Worm (Caenorhabditis elegans): ENCODE results near the gene ZC53.22.

DNA sequence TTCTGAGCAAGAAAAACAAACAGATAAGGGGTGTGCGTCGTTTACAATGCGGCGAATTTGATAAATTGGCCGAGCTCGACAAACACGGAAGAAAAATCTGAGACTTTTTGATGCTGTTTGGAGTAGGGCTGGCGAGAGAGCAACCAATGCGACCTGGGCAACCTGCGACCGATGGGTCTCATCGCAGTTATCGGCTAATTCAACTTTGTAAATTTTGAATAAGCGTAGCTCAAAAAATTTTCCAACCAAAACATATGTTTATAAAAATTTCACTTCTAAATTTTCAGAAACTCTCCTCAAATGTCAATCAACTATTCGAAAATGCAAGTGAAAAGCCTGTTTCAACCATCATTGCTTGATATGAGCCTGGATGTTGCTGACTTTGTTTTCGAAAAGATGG lies 30.3 kb downstream of the ZC53.22 start, which contains the start of gene B0294.3:
- no peak for TF ChIP-seq unc-86 (tag; optimal IDR thresholded peaks at IDR 0.05)
- no peak for TF ChIP-seq pros-1 (tag; optimal IDR thresholded peaks at IDR 0.05)
- no peak for TF ChIP-seq fax-1 (tag; optimal IDR thresholded peaks at IDR 0.05)
- no peak for TF ChIP-seq fkh-10 (GFP tag; optimal IDR thresholded peaks at IDR 0.05)
- no peak for TF ChIP-seq nhr-11 (tag; optimal IDR thresholded peaks at IDR 0.05)
- TF ChIP-seq dve-1 (tag; optimal IDR thresholded peaks at IDR 0.05) = no peak
- no peak for TF ChIP-seq ahr-1 (tag; optimal IDR thresholded peaks at IDR 0.05)
- no peak for TF ChIP-seq ceh-30 (tag; optimal IDR thresholded peaks at IDR 0.05)
